Worm (Caenorhabditis elegans): ENCODE data around the gene nhr-30.

The nhr-30 gene

ce11 chrV:9095613-9096317 is 50.8 kb downstream of the nhr-30 start, which contains the start of gene F21C10.10 (continued):
- TF ChIP-seq sea-2 (GFP tag; IDR thresholded peaks at IDR 0.05) (no peak), attf-5 (GFP tag; optimal IDR thresholded peaks at IDR 0.05) (peak; percentile 79), somi-1 (GFP tag; optimal IDR thresholded peaks at IDR 0.05) (peak; percentile 87), C06A6.2 (GFP tag; conservative IDR thresholded peaks at IDR 0.05) (peak; percentile 88), hsf-1 (GFP tag; IDR thresholded peaks at IDR 0.05) (peak; percentile 62; the same call in 1 of the 2 replicates), let-607 (tag; optimal IDR thresholded peaks at IDR 0.05) (peak; percentile 18 to 50), dox-1 (GFP tag; IDR thresholded peaks at IDR 0.05) (peak; percentile 78), tlf-1 (GFP tag; optimal IDR thresholded peaks at IDR 0.05) (peak; percentile 34), ztf-22 (GFP tag; optimal IDR thresholded peaks at IDR 0.05) (peak; percentile 60)
